Worm (Caenorhabditis elegans) whole organism, L4/young adult: ENCODE data around the gene sri-25.
"Not testable (repeated sequence)": the region's sequence is repeated elsewhere in the genome, so short reads cannot be mapped to it uniquely, and the experiment has no call there.

Source experiments
- W03F9.2 ChIP-seq: fragments of 150-350 bp; optimal IDR thresholded peaks from 2 replicates; lab custom pipeline; 2014; ENCODE audit warnings: missing biosample characterization, missing genetic modification characterization
- dao-5 ChIP-seq: sonication (generic microtip); optimal IDR thresholded peaks from 2 replicates; lab custom pipeline; 2016; ENCODE audit warnings: missing genotype, missing genetic modification characterization, moderate library complexity, missing compliant biosample characterization
- him-1 ChIP-seq: sonication (generic microtip); optimal IDR thresholded peaks from 2 replicates; lab custom pipeline; 2016; ENCODE audit warnings: missing genotype, missing genetic modification reagents, missing genetic modification characterization, missing compliant biosample characterization

The sri-25 gene

ce11 chrV:15193909-15194308 lies 22.9 kb upstream of the sri-25 start, which contains the start of gene Y75B12B.13:
TSS of gene Y75B12B.13 (minus strand) at chrV:15194009.
- TF ChIP-seq dao-5 (no peak), W03F9.2 (tag; lab: Kevin White, UChicago) (no peak), him-1 (no peak)

ce11 chrV:15197955-15198354 lies 18.9 kb upstream of the sri-25 start, which contains the start of gene srw-1:
TSS of gene srw-1 (plus strand) at chrV:15198255.
- TF ChIP-seq W03F9.2 (tag; lab: Kevin White, UChicago) (no peak), dao-5 (no peak), him-1 (no peak)

ce11 chrV:15199768-15200167 lies 17.0 kb upstream of the sri-25 start, which contains the start of gene Y75B12B.10:
TSS of gene Y75B12B.10 (plus strand) at chrV:15200068.
- TF ChIP-seq W03F9.2 (tag; lab: Kevin White, UChicago): no peak
- TF ChIP-seq him-1: no peak
- TF ChIP-seq dao-5: no peak

ce11 chrV:15207681-15208080 lies 9.1 kb upstream of the sri-25 start, which contains the start of gene C41G6.12:
TSS of gene C41G6.12 (minus strand) at chrV:15207781.
- not testable (repeated sequence) for TF ChIP-seq W03F9.2 (tag; lab: Kevin White, UChicago); dao-5; him-1

- TF ChIP-seq W03F9.2 (tag; lab: Kevin White, UChicago); dao-5; him-1: not testable (repeated sequence)
These were observed 4.9 kb upstream of the sri-25 start, which contains the start of gene sri-24 for ce11 chrV:15211869-15212268. TSS of gene sri-24 (plus strand) at chrV:15212169.

- not testable (repeated sequence) for TF ChIP-seq dao-5; him-1; W03F9.2 (tag; lab: Kevin White, UChicago)
These were observed 1.6 kb upstream of the sri-25 start, which contains the start of gene sri-26 for ce11 chrV:15215175-15215574. TSS of gene sri-26 (plus strand) at chrV:15215475.

ce11 chrV:15221330-15221729 lies 4.5 kb downstream of the sri-25 start, which contains the start of gene irld-25:
TSS of gene irld-25 (plus strand) at chrV:15221630.
- TF ChIP-seq dao-5: no peak
- TF ChIP-seq him-1: no peak
- no peak for TF ChIP-seq W03F9.2 (tag; lab: Kevin White, UChicago)

ce11 chrV:15223668-15224067 lies 6.9 kb downstream of the sri-25 start, which contains the start of gene srw-24:
TSS of gene srw-24 (plus strand) at chrV:15223968.
- TF ChIP-seq dao-5 (no peak), W03F9.2 (tag; lab: Kevin White, UChicago) (no peak), him-1 (no peak)

- TF ChIP-seq him-1 (no peak), dao-5 (no peak), W03F9.2 (tag; lab: Kevin White, UChicago) (no peak)
These were observed 8.8 kb downstream of the sri-25 start, which contains the start of gene srw-14 for ce11 chrV:15225650-15226049. TSS of gene srw-14 (plus strand) at chrV:15225950.

- no peak for TF ChIP-seq him-1
- no peak for TF ChIP-seq W03F9.2 (tag; lab: Kevin White, UChicago)
- no peak for TF ChIP-seq dao-5
These were observed 9.4 kb downstream of the sri-25 start for ce11 chrV:15226206-15226605.

ce11 chrV:15230243-15230642 lies 13.4 kb downstream of the sri-25 start, which contains the start of gene srw-15:
TSS of gene srw-15 (plus strand) at chrV:15230543.
- TF ChIP-seq him-1 (no peak), W03F9.2 (tag; lab: Kevin White, UChicago) (no peak), dao-5 (no peak)

ce11 chrV:15232200-15232599 lies 15.4 kb downstream of the sri-25 start, which contains the start of gene srw-13:
TSS of gene srw-13 (plus strand) at chrV:15232500.
- TF ChIP-seq W03F9.2 (tag; lab: Kevin White, UChicago): no peak
- no peak for TF ChIP-seq dao-5
- TF ChIP-seq him-1: no peak

- TF ChIP-seq him-1: no peak
- no peak for TF ChIP-seq W03F9.2 (tag; lab: Kevin White, UChicago)
- no peak for TF ChIP-seq dao-5
These were observed 18.9 kb downstream of the sri-25 start, which contains the start of gene nhr-164 for ce11 chrV:15235661-15236060. TSS of gene nhr-164 (minus strand) at chrV:15235761.

ce11 chrV:15238552-15238951 lies 21.7 kb downstream of the sri-25 start, which contains the start of gene srw-12:
TSS of gene srw-12 (minus strand) at chrV:15238652.
- no peak for TF ChIP-seq dao-5
- TF ChIP-seq him-1: no peak
- no peak for TF ChIP-seq W03F9.2 (tag; lab: Kevin White, UChicago)

- TF ChIP-seq W03F9.2 (tag; lab: Kevin White, UChicago) (no peak), him-1 (no peak), dao-5 (no peak)
These were observed 23.4 kb downstream of the sri-25 start, which contains the start of gene srw-11 for ce11 chrV:15240215-15240614. TSS of gene srw-11 (minus strand) at chrV:15240315.
